Fruit fly (Drosophila melanogaster) whole organism, embryonic: ENCODE measurements around the gene CG43678.
A peak's percentile ranks its signal among the peaks of the same experiment; 100 is the strongest.

ENCODE experiments used
- Adf1 ChIP-seq: fragments of 200-800 bp; sonication (Bioruptor generic); IDR thresholded peaks from 2 replicates; pipeline ENCODE4 v1.3.6; 2022; ENCODE audit warnings: missing biosample characterization, missing genetic modification characterization
- BEAF-32 ChIP-seq: fragments of 200-800 bp; sonication (Bioruptor generic); optimal IDR thresholded peaks from 3 replicates; lab custom pipeline; 2017; ENCODE audit warnings: missing biosample characterization, missing genetic modification characterization, mild to moderate bottlenecking, moderate library complexity, missing genetic modification reagents
- CG11504 ChIP-seq: fragments of 200-800 bp; sonication (Bioruptor generic); optimal IDR thresholded peaks from 3 replicates; lab custom pipeline; 2019; ENCODE audit warnings: missing biosample characterization, mild to moderate bottlenecking, missing genetic modification characterization, moderate library complexity
- CG12659 ChIP-seq: fragments of 200-800 bp; sonication (Bioruptor generic); optimal IDR thresholded peaks from 3 replicates; lab custom pipeline; 2017; ENCODE audit warnings: mild to moderate bottlenecking, missing biosample characterization, missing genetic modification reagents, missing genetic modification characterization
- CG12769 ChIP-seq: fragments of 200-800 bp; sonication (Bioruptor generic); optimal IDR thresholded peaks from 2 replicates; lab custom pipeline; 2019; ENCODE audit warnings: missing biosample characterization, mild to moderate bottlenecking, missing genetic modification characterization, moderate library complexity
- CG13287 ChIP-seq: fragments of 200-800 bp; sonication (Bioruptor generic); IDR thresholded peaks from 2 replicates; pipeline ENCODE4 v1.3.6; 2022; ENCODE audit warnings: missing biosample characterization, missing genetic modification characterization; ENCODE audit not compliant: partially characterized antibody
- CG13296 ChIP-seq: fragments of 200-800 bp; sonication (Bioruptor generic); optimal IDR thresholded peaks from 3 replicates; lab custom pipeline; 2018; ENCODE audit warnings: missing biosample characterization, mild to moderate bottlenecking, missing genetic modification characterization
- CG15479 ChIP-seq: fragments of 200-800 bp; sonication (Bioruptor generic); optimal IDR thresholded peaks from 3 replicates; lab custom pipeline; 2019; ENCODE audit warnings: missing biosample characterization, mild to moderate bottlenecking, missing genetic modification characterization, moderate library complexity
- CG1603 ChIP-seq: fragments of 200-800 bp; sonication (Bioruptor generic); optimal IDR thresholded peaks from 2 replicates; lab custom pipeline; 2019; ENCODE audit warnings: missing biosample characterization, mild to moderate bottlenecking, missing genetic modification characterization, moderate library complexity
- CG17359 ChIP-seq: fragments of 200-800 bp; sonication (Bioruptor generic); optimal IDR thresholded peaks from 3 replicates; lab custom pipeline; 2018; ENCODE audit warnings: missing biosample characterization, mild to moderate bottlenecking, missing genetic modification characterization, moderate library complexity
- CG18262 ChIP-seq: fragments of 200-800 bp; optimal IDR thresholded peaks from 3 replicates; lab custom pipeline; 2019; ENCODE audit warnings: missing biosample characterization, mild to moderate bottlenecking, missing genetic modification characterization, moderate library complexity
- CG2199 ChIP-seq: fragments of 200-800 bp; sonication (Bioruptor generic); IDR thresholded peaks from 3 replicates; pipeline ENCODE4 v1.3.6; 2022; ENCODE audit warnings: missing biosample characterization, missing genetic modification characterization
- CG2875 ChIP-seq: fragments of 200-800 bp; sonication (Bioruptor generic); optimal IDR thresholded peaks from 2 replicates; lab custom pipeline; 2017; ENCODE audit warnings: missing biosample characterization, mild to moderate bottlenecking, missing genetic modification characterization, missing genetic modification reagents
- CG34376 ChIP-seq: fragments of 200-800 bp; sonication (Bioruptor generic); optimal IDR thresholded peaks from 2 replicates; lab custom pipeline; 2018; ENCODE audit warnings: missing biosample characterization, mild to moderate bottlenecking, missing genetic modification characterization
- CG34422 ChIP-seq: fragments of 200-800 bp; sonication (Bioruptor generic); IDR thresholded peaks from 3 replicates; pipeline ENCODE4 v1.3.6; 2022; ENCODE audit warnings: missing biosample characterization, missing genetic modification characterization
- CG4424 ChIP-seq: fragments of 200-800 bp; sonication (Bioruptor generic); optimal IDR thresholded peaks from 3 replicates; lab custom pipeline; 2016; ENCODE audit warnings: missing biosample characterization, missing genetic modification characterization
- CG6854 ChIP-seq: fragments of 200-800 bp; sonication (Bioruptor generic); optimal IDR thresholded peaks from 3 replicates; lab custom pipeline; 2017; ENCODE audit warnings: missing biosample characterization, mild to moderate bottlenecking, missing genetic modification characterization
- CG8290 ChIP-seq, 3 experiments: fragments of 200-800 bp; sonication (Bioruptor generic); optimal IDR thresholded peaks; 2 replicates each; lab custom pipeline; 2016 to 2019; ENCODE audit warnings: missing biosample characterization in 3 of 3, missing genetic modification characterization in 3 of 3, mild to moderate bottlenecking in 2 of 3, moderate library complexity in 1 of 3
- CG9437 ChIP-seq: fragments of 200-800 bp; sonication (Bioruptor generic); optimal IDR thresholded peaks from 2 replicates; lab custom pipeline; 2018; ENCODE audit warnings: missing biosample characterization, mild to moderate bottlenecking, missing genetic modification characterization
- CTCF ChIP-seq: fragments of 200-800 bp; sonication (Bioruptor generic); optimal IDR thresholded peaks from 2 replicates; lab custom pipeline; 2017; ENCODE audit warnings: missing biosample characterization, mild to moderate bottlenecking, missing genetic modification characterization, moderate library complexity
- Dip2 ChIP-seq: fragments of 200-800 bp; sonication (Bioruptor generic); IDR thresholded peaks from 2 replicates; pipeline ENCODE4 v1.3.6; 2022; ENCODE audit warnings: missing biosample characterization, missing genetic modification characterization
- Doc2 ChIP-seq: fragments of 200-800 bp; sonication (Bioruptor generic); IDR thresholded peaks from 2 replicates; pipeline ENCODE4 v1.3.6; 2022; ENCODE audit warnings: missing biosample characterization, missing genetic modification characterization
- Dp ChIP-seq: fragments of 200-800 bp; sonication (Bioruptor generic); optimal IDR thresholded peaks from 2 replicates; lab custom pipeline; 2018; ENCODE audit warnings: missing biosample characterization, mild to moderate bottlenecking, missing genetic modification characterization, moderate library complexity
- E2f2 ChIP-seq: fragments of 200-800 bp; sonication (Bioruptor generic); IDR thresholded peaks from 2 replicates; pipeline ENCODE4 v1.3.6; 2022; ENCODE audit warnings: missing biosample characterization, missing genetic modification characterization
- Ets97D ChIP-seq: fragments of 200-800 bp; sonication (Bioruptor generic); optimal IDR thresholded peaks from 3 replicates; lab custom pipeline; 2016; ENCODE audit warnings: missing biosample characterization, missing genetic modification characterization
- Fer1 ChIP-seq: fragments of 200-800 bp; sonication (Bioruptor generic); optimal IDR thresholded peaks from 2 replicates; lab custom pipeline; 2017; ENCODE audit warnings: missing biosample characterization, mild to moderate bottlenecking, missing genetic modification characterization
- Fer3 ChIP-seq: fragments of 200-800 bp; sonication (Bioruptor generic); optimal IDR thresholded peaks from 2 replicates; lab custom pipeline; 2018; ENCODE audit warnings: missing biosample characterization, mild to moderate bottlenecking, missing genetic modification characterization, moderate library complexity
- HLH4C ChIP-seq: fragments of 200-800 bp; sonication (Bioruptor generic); IDR thresholded peaks from 3 replicates; pipeline ENCODE4 v1.3.6; 2022; ENCODE audit warnings: missing biosample characterization, missing genetic modification characterization; ENCODE audit not compliant: partially characterized antibody
- Hr51 ChIP-seq, 2 experiments: fragments of 200-800 bp; sonication (Bioruptor generic); optimal IDR thresholded peaks; 2 replicates in 1 of 2; 3 replicates in 1 of 2; lab custom pipeline; 2016 to 2018; ENCODE audit warnings: missing biosample characterization in 2 of 2, missing genetic modification characterization in 2 of 2, mild to moderate bottlenecking in 1 of 2, moderate library complexity in 1 of 2
- Med ChIP-seq: fragments of 200-800 bp; sonication (Bioruptor generic); peaks from one replicate; lab custom pipeline; 2016; ENCODE audit warnings: missing biosample characterization, missing genetic modification characterization, mild to moderate bottlenecking, inconsistent platforms, moderate library complexity
- NC2α ChIP-seq: fragments of 200-800 bp; sonication (Bioruptor generic); optimal IDR thresholded peaks from 2 replicates; lab custom pipeline; 2016; ENCODE audit warnings: missing biosample characterization, missing genetic modification characterization
- NfI ChIP-seq: fragments of 200-800 bp; sonication (Bioruptor generic); optimal IDR thresholded peaks from 3 replicates; lab custom pipeline; 2018; ENCODE audit warnings: missing biosample characterization, mild to moderate bottlenecking, missing genetic modification characterization, moderate library complexity
- Poxn ChIP-seq: fragments of 200-800 bp; sonication (Bioruptor generic); IDR thresholded peaks from 2 replicates; pipeline ENCODE4 v1.3.6; 2022; ENCODE audit warnings: missing biosample characterization, missing genetic modification characterization
- Rfx ChIP-seq: fragments of 200-800 bp; sonication (Bioruptor generic); IDR thresholded peaks from 2 replicates; pipeline ENCODE4 v1.3.6; 2022; ENCODE audit warnings: missing biosample characterization, missing genetic modification characterization
- Sox100B ChIP-seq: fragments of 200-800 bp; sonication (Bioruptor generic); optimal IDR thresholded peaks from 3 replicates; lab custom pipeline; 2018; ENCODE audit warnings: missing biosample characterization, mild to moderate bottlenecking, missing genetic modification characterization
- Sry-δ ChIP-seq: fragments of 200-800 bp; sonication (Bioruptor generic); optimal IDR thresholded peaks from 2 replicates; lab custom pipeline; 2016; ENCODE audit warnings: missing biosample characterization, missing genetic modification characterization
- bigmax ChIP-seq: fragments of 200-800 bp; sonication (Bioruptor generic); optimal IDR thresholded peaks from 2 replicates; lab custom pipeline; 2018; ENCODE audit warnings: missing biosample characterization, mild to moderate bottlenecking, missing genetic modification characterization
- dpn ChIP-seq, 2 experiments: fragments of 200-800 bp; sonication (Bioruptor generic); optimal IDR thresholded peaks; 3 replicates each; lab custom pipeline; 2016; ENCODE audit warnings: missing biosample characterization in 2 of 2, missing genetic modification characterization in 2 of 2
- ems ChIP-seq: fragments of 200-800 bp; sonication (Bioruptor generic); optimal IDR thresholded peaks from 3 replicates; lab custom pipeline; 2016; ENCODE audit warnings: missing biosample characterization, missing genetic modification characterization
- gfzf ChIP-seq: fragments of 200-800 bp; sonication (Bioruptor generic); optimal IDR thresholded peaks from 2 replicates; lab custom pipeline; 2016; ENCODE audit warnings: missing biosample characterization, mild to moderate bottlenecking, missing genetic modification characterization, moderate library complexity
- jumu ChIP-seq: fragments of 200-800 bp; sonication (Bioruptor generic); optimal IDR thresholded peaks from 3 replicates; lab custom pipeline; 2016; ENCODE audit warnings: missing biosample characterization, missing genetic modification characterization
- lov ChIP-seq, 2 experiments: fragments of 200-800 bp in 1 of 2; fragments of >200 bp in 1 of 2; sonication (Bioruptor generic) in 1 of 2; IDR thresholded peaks in 1 of 2; optimal IDR thresholded peaks in 1 of 2; 2 replicates in 1 of 2; 3 replicates in 1 of 2; pipeline versions ENCODE4 v1.3.6 to Lab custom; 2017 to 2022; ENCODE audit warnings: missing biosample characterization in 1 of 2, missing genetic modification characterization in 1 of 2
- mam ChIP-seq: fragments of 200-800 bp; sonication (Bioruptor generic); optimal IDR thresholded peaks from 3 replicates; lab custom pipeline; 2016; ENCODE audit warnings: missing biosample characterization, missing genetic modification characterization
- pzg ChIP-seq: fragments of 200-800 bp; sonication (Bioruptor generic); optimal IDR thresholded peaks from 3 replicates; lab custom pipeline; 2018; ENCODE audit warnings: missing biosample characterization, mild to moderate bottlenecking, missing genetic modification characterization, moderate library complexity
- shn ChIP-seq: fragments of 200-800 bp; sonication (Bioruptor generic); optimal IDR thresholded peaks from 3 replicates; lab custom pipeline; 2016; ENCODE audit warnings: missing biosample characterization, missing genetic modification characterization
- slbo ChIP-seq: fragments of 200-800 bp; sonication (Bioruptor generic); IDR thresholded peaks from 2 replicates; pipeline ENCODE4 v1.3.6; 2022; ENCODE audit warnings: missing biosample characterization, missing genetic modification characterization
- unc-4 ChIP-seq: fragments of 200-800 bp; sonication (Bioruptor generic); IDR thresholded peaks from 2 replicates; pipeline ENCODE4 v1.3.6; 2022; ENCODE audit warnings: missing biosample characterization, missing genetic modification characterization; ENCODE audit not compliant: partially characterized antibody
- vvl ChIP-seq: fragments of 200-800 bp; sonication (Bioruptor generic); IDR thresholded peaks from 2 replicates; pipeline ENCODE4 v1.3.6; 2022; ENCODE audit warnings: missing biosample characterization, missing genetic modification characterization

The CG43678 gene

dm6 chr3L:15097878-15098520, 48.7 kb upstream of the CG43678 start, which contains the start of gene Ctps (continued):
- peak; percentile 15 for TF ChIP-seq Sry-δ
- TF ChIP-seq CG12769 (tag; lab: Kevin White, UChicago), result peak; percentile 2
- peak; percentile 28; the same call in 1 of the 2 replicates for TF ChIP-seq unc-4
- TF ChIP-seq CG11504 (tag; lab: Kevin White, UChicago), result peak; percentile 28
- TF ChIP-seq Fer1 (GFP tag; lab: Kevin White, UChicago), result peak; percentile 27
- TF ChIP-seq HLH4C, result no peak
- TF ChIP-seq CG12659 (GFP tag; lab: Kevin White, UChicago), result peak; percentile 24
- TF ChIP-seq CG6854, result no peak
- peak; percentile 33; the same call in 1 of the 2 replicates for TF ChIP-seq Rfx (GFP tag; lab: Robert Waterston, UW)
- TF ChIP-seq NC2α, result no peak
- TF ChIP-seq mam (GFP tag; lab: Kevin White, UChicago), result peak; percentile 21
- no peak for TF ChIP-seq CG4424 (GFP tag; lab: Kevin White, UChicago)
- TF ChIP-seq CG34376, result peak; percentile 35
- TF ChIP-seq Fer3, result peak; percentile 20
- TF ChIP-seq dpn (GFP tag; optimal IDR thresholded peaks at IDR 0.05; lab: Kevin White, UChicago), result peak in 1 of 2 experiments; percentile 5
- TF ChIP-seq CG15479 (GFP tag; lab: Kevin White, UChicago), result no peak
- TF ChIP-seq Adf1 (GFP tag; lab: Robert Waterston, UW), result no peak
- peak; percentile 75 for TF ChIP-seq pzg
- peak; percentile 66 for TF ChIP-seq CG1603
- TF ChIP-seq CG8290 (GFP tag; optimal IDR thresholded peaks at IDR 0.05; lab: Kevin White, UChicago), result no peak
- TF ChIP-seq CG8290 (tag; optimal IDR thresholded peaks at IDR 0.05; lab: Kevin White, UChicago), result peak in 1 of 2 experiments; percentile 61
- TF ChIP-seq CG2199, result no peak
- peak; percentile 90 for TF ChIP-seq E2f2
- peak; percentile 11 for TF ChIP-seq ems (GFP tag; lab: Kevin White, UChicago)
- TF ChIP-seq CG13296 (GFP tag; lab: Kevin White, UChicago), result peak; percentile 35
- no peak for TF ChIP-seq CG2875 (GFP tag; lab: Kevin White, UChicago)
- TF ChIP-seq shn (GFP tag; lab: Kevin White, UChicago), result peak; percentile 23
- peak in 1 of 2 experiments; percentile 15 for TF ChIP-seq Hr51 (GFP tag; optimal IDR thresholded peaks at IDR 0.05; lab: Kevin White, UChicago)
- TF ChIP-seq BEAF-32 (GFP tag; lab: Kevin White, UChicago), result peak; percentile 18
- peak; percentile 10 for TF ChIP-seq Sox100B
- peak; percentile 91 for TF ChIP-seq Med (GFP tag; lab: Kevin White, UChicago)
- peak; percentile 82 for TF ChIP-seq gfzf (GFP tag; lab: Kevin White, UChicago)
- TF ChIP-seq slbo (GFP tag; lab: Robert Waterston, UW), result peak; percentile 42; the same call in 1 of the 2 replicates
- TF ChIP-seq Doc2 (GFP tag; lab: Robert Waterston, UW), result no peak
- no peak for TF ChIP-seq jumu (GFP tag; lab: Kevin White, UChicago)
- TF ChIP-seq CG9437, result no peak
- peak; percentile 6 for TF ChIP-seq bigmax
- TF ChIP-seq CG34422, result peak; percentile 27; the same call in 1 of the 3 replicates
- peak; percentile 34 for TF ChIP-seq CG17359
- TF ChIP-seq vvl (GFP tag; lab: Robert Waterston, UW), result 0 out of 2 replicates have a peak, but pooled peaks have one; percentile 40
- TF ChIP-seq Dip2 (GFP tag; lab: Robert Waterston, UW), result no peak
- TF ChIP-seq Ets97D (GFP tag; lab: Kevin White, UChicago), result peak; percentile 62
- TF ChIP-seq CG18262 (tag; lab: Kevin White, UChicago), result no peak
- TF ChIP-seq Poxn, result no peak
- peak; percentile 86 for TF ChIP-seq Dp (GFP tag; lab: Kevin White, UChicago)
- TF ChIP-seq CTCF (GFP tag; lab: Kevin White, UChicago), result peak; percentile 44
- TF ChIP-seq NfI (GFP tag; lab: Kevin White, UChicago), result peak; percentile 45
- peak; percentile 14; the same call in 1 of the 2 replicates for TF ChIP-seq CG13287 (GFP tag; lab: Robert Waterston, UW)
- TF ChIP-seq lov (optimal IDR thresholded peaks at IDR 0.05; lab: Kevin White, UChicago), result no peak
- TF ChIP-seq lov (GFP tag; IDR thresholded peaks at IDR 0.05; lab: Robert Waterston, UW), result no peak
